Fruit fly (Drosophila melanogaster) whole organism, embryonic: ENCODE measurements around the gene CG13086.

Experiments
- Atf3 ChIP-seq: fragments of 200-800 bp; sonication (Bioruptor generic); optimal IDR thresholded peaks from 3 replicates; lab custom pipeline; 2016; ENCODE audit warnings: missing biosample characterization, missing genetic modification characterization
- Atf6 ChIP-seq: fragments of 200-800 bp; sonication (Bioruptor generic); IDR thresholded peaks from 2 replicates; pipeline ENCODE4 v1.3.6; 2022; ENCODE audit warnings: missing biosample characterization, missing genetic modification characterization
- C15 ChIP-seq: fragments of 200-800 bp; sonication (Bioruptor generic); IDR thresholded peaks from 3 replicates; pipeline ENCODE4 v1.3.6; 2022; ENCODE audit warnings: missing biosample characterization, missing genetic modification characterization
- CG10267 ChIP-seq: fragments of 200-800 bp; sonication (Bioruptor generic); optimal IDR thresholded peaks from 2 replicates; lab custom pipeline; 2018; ENCODE audit warnings: missing biosample characterization, mild to moderate bottlenecking, missing genetic modification characterization, moderate library complexity
- CG10565 ChIP-seq: fragments of 200-800 bp; sonication (Bioruptor generic); optimal IDR thresholded peaks from 3 replicates; lab custom pipeline; 2016; ENCODE audit warnings: missing biosample characterization, mild to moderate bottlenecking, missing genetic modification characterization
- CG11398 ChIP-seq: fragments of 200-800 bp; sonication (Bioruptor generic); optimal IDR thresholded peaks from 2 replicates; lab custom pipeline; 2016; ENCODE audit warnings: missing biosample characterization, missing genetic modification characterization
- CG12071 ChIP-seq: fragments of 200-800 bp; sonication (Bioruptor generic); optimal IDR thresholded peaks from 3 replicates; lab custom pipeline; 2018; ENCODE audit warnings: missing biosample characterization, mild to moderate bottlenecking, missing genetic modification characterization
- CG13624 ChIP-seq: fragments of 200-800 bp; sonication (Bioruptor generic); optimal IDR thresholded peaks from 2 replicates; lab custom pipeline; 2016; ENCODE audit warnings: missing biosample characterization, missing genetic modification characterization
- CG15479 ChIP-seq: fragments of 200-800 bp; sonication (Bioruptor generic); optimal IDR thresholded peaks from 3 replicates; lab custom pipeline; 2019; ENCODE audit warnings: missing biosample characterization, mild to moderate bottlenecking, missing genetic modification characterization, moderate library complexity
- CG15696 ChIP-seq: fragments of 200-800 bp; sonication (Bioruptor generic); optimal IDR thresholded peaks from 2 replicates; lab custom pipeline; 2019; ENCODE audit warnings: missing biosample characterization, mild to moderate bottlenecking, missing genetic modification characterization, moderate library complexity
- CG33213 ChIP-seq: fragments of 200-800 bp; sonication (Bioruptor generic); optimal IDR thresholded peaks from 3 replicates; lab custom pipeline; 2016; ENCODE audit warnings: missing biosample characterization, missing genetic modification characterization
- CG8924 ChIP-seq: fragments of 200-800 bp; optimal IDR thresholded peaks from 3 replicates; lab custom pipeline; 2019; ENCODE audit warnings: missing biosample characterization, mild to moderate bottlenecking, missing genetic modification characterization, moderate library complexity
- Doc2 ChIP-seq: fragments of 200-800 bp; sonication (Bioruptor generic); IDR thresholded peaks from 2 replicates; pipeline ENCODE4 v1.3.6; 2022; ENCODE audit warnings: missing biosample characterization, missing genetic modification characterization
- Dref ChIP-seq: fragments of 200-800 bp; sonication (Bioruptor generic); IDR thresholded peaks from 2 replicates; pipeline ENCODE4 v1.3.6; 2022; ENCODE audit warnings: missing biosample characterization, missing genetic modification characterization
- Drgx ChIP-seq: fragments of 200-800 bp; sonication (Bioruptor generic); IDR thresholded peaks from 2 replicates; pipeline ENCODE4 v1.3.6; 2022; ENCODE audit warnings: missing biosample characterization, missing genetic modification characterization
- H2.0 ChIP-seq: fragments of 200-800 bp; sonication (Bioruptor generic); IDR thresholded peaks from 2 replicates; pipeline ENCODE4 v1.3.6; 2022; ENCODE audit warnings: missing biosample characterization, missing genetic modification characterization
- HLH54F ChIP-seq: fragments of 200-800 bp; sonication (Bioruptor generic); optimal IDR thresholded peaks from 3 replicates; lab custom pipeline; 2016; ENCODE audit warnings: missing biosample characterization, missing genetic modification characterization
- Hmr ChIP-seq: fragments of 200-800 bp; sonication (Bioruptor generic); optimal IDR thresholded peaks from 3 replicates; lab custom pipeline; 2017; ENCODE audit warnings: mild to moderate bottlenecking, missing biosample characterization, missing genetic modification reagents, missing genetic modification characterization
- Hmx ChIP-seq: fragments of 200-800 bp; sonication (Bioruptor generic); optimal IDR thresholded peaks from 2 replicates; lab custom pipeline; 2016; ENCODE audit warnings: missing biosample characterization, missing genetic modification characterization
- Hr78 ChIP-seq, 2 experiments: fragments of 200-800 bp in 1 of 2; fragments of >200 bp in 1 of 2; sonication (Bioruptor generic) in 1 of 2; optimal IDR thresholded peaks; 2 replicates each; lab custom pipeline; 2017 to 2019; ENCODE audit warnings: missing biosample characterization in 2 of 2, missing genetic modification characterization in 2 of 2, mild to moderate bottlenecking in 1 of 2, moderate library complexity in 1 of 2
- MESR4 ChIP-seq: fragments of 200-800 bp; sonication (Bioruptor generic); optimal IDR thresholded peaks from 2 replicates; lab custom pipeline; 2018; ENCODE audit warnings: missing biosample characterization, mild to moderate bottlenecking, missing genetic modification characterization, moderate library complexity
- Med ChIP-seq: fragments of 200-800 bp; sonication (Bioruptor generic); peaks from one replicate; lab custom pipeline; 2016; ENCODE audit warnings: missing biosample characterization, missing genetic modification characterization, mild to moderate bottlenecking, inconsistent platforms, moderate library complexity
- Six4 ChIP-seq: fragments of 200-800 bp; sonication (Bioruptor generic); optimal IDR thresholded peaks from 2 replicates; lab custom pipeline; 2016; ENCODE audit warnings: missing biosample characterization, missing genetic modification characterization
- Spps ChIP-seq: fragments of 200-800 bp; sonication (Bioruptor generic); optimal IDR thresholded peaks from 2 replicates; lab custom pipeline; 2018; ENCODE audit warnings: missing biosample characterization, mild to moderate bottlenecking, missing genetic modification characterization
- Stat92E ChIP-seq, 3 experiments: fragments of >200 bp in 2 of 3; fragments of 200-800 bp in 1 of 3; sonication (Bioruptor generic) in 1 of 3; optimal IDR thresholded peaks; 2 replicates each; lab custom pipeline; 2017 to 2019; ENCODE audit warnings: missing biosample characterization in 3 of 3, missing genetic modification characterization in 3 of 3, mild to moderate bottlenecking in 1 of 3, moderate library complexity in 1 of 3
- al ChIP-seq: fragments of 200-800 bp; sonication (Bioruptor generic); IDR thresholded peaks from 2 replicates; pipeline ENCODE4 v1.3.6; 2022; ENCODE audit warnings: missing biosample characterization, missing genetic modification characterization
- bowl ChIP-seq: fragments of 200-800 bp; sonication (Bioruptor generic); IDR thresholded peaks from 2 replicates; pipeline ENCODE4 v1.3.6; 2022; ENCODE audit warnings: missing biosample characterization, missing genetic modification characterization
- chif ChIP-seq, 2 experiments: fragments of 200-800 bp; sonication (Bioruptor generic); optimal IDR thresholded peaks; 3 replicates each; lab custom pipeline; 2016; ENCODE audit warnings: missing biosample characterization in 2 of 2, missing genetic modification characterization in 2 of 2
- croc ChIP-seq: fragments of 200-800 bp; sonication (Bioruptor generic); conservative IDR thresholded peaks from 3 replicates; pipeline ENCODE4 v1.3.6; 2022; ENCODE audit warnings: missing biosample characterization, missing genetic modification characterization
- dpn ChIP-seq, 2 experiments: fragments of 200-800 bp; sonication (Bioruptor generic); optimal IDR thresholded peaks; 3 replicates each; lab custom pipeline; 2016; ENCODE audit warnings: missing biosample characterization in 2 of 2, missing genetic modification characterization in 2 of 2
- eyg ChIP-seq: fragments of 200-800 bp; sonication (Bioruptor generic); optimal IDR thresholded peaks from 3 replicates; lab custom pipeline; 2016; ENCODE audit warnings: missing biosample characterization, missing genetic modification characterization
- gce ChIP-seq: fragments of 200-800 bp; sonication (Bioruptor generic); IDR thresholded peaks from 3 replicates; pipeline ENCODE4 v1.3.6; 2022; ENCODE audit warnings: missing biosample characterization, missing genetic modification characterization
- gt ChIP-seq: fragments of 200-800 bp; sonication (Bioruptor generic); IDR thresholded peaks from 2 replicates; pipeline ENCODE4 v1.3.6; 2022; ENCODE audit warnings: missing biosample characterization, missing genetic modification characterization
- h ChIP-seq: fragments of >200 bp; optimal IDR thresholded peaks from 2 replicates; lab custom pipeline; 2017
- jumu ChIP-seq: fragments of 200-800 bp; sonication (Bioruptor generic); optimal IDR thresholded peaks from 3 replicates; lab custom pipeline; 2016; ENCODE audit warnings: missing biosample characterization, missing genetic modification characterization
- lola ChIP-seq, 3 experiments: fragments of >200 bp in 2 of 3; fragments of 200-800 bp in 1 of 3; sonication (Bioruptor generic) in 1 of 3; optimal IDR thresholded peaks; 2 replicates each; lab custom pipeline; 2017 to 2019; ENCODE audit warnings: missing biosample characterization in 3 of 3, missing genetic modification characterization in 3 of 3, mild to moderate bottlenecking in 1 of 3, moderate library complexity in 1 of 3
- pan ChIP-seq, 4 experiments: fragments of >200 bp in 3 of 4; fragments of 200-800 bp in 1 of 4; sonication (Bioruptor generic) in 1 of 4; optimal IDR thresholded peaks in 3 of 4; IDR thresholded peaks in 1 of 4; 2 replicates each; pipeline versions ENCODE4 v1.3.6 to Lab custom; 2017 to 2022; ENCODE audit warnings: missing biosample characterization in 2 of 4, missing genetic modification characterization in 2 of 4, mixed read lengths in 1 of 4
- pfk ChIP-seq: fragments of 200-800 bp; sonication (Bioruptor generic); optimal IDR thresholded peaks from 2 replicates; lab custom pipeline; 2018; ENCODE audit warnings: missing biosample characterization, mild to moderate bottlenecking, missing genetic modification characterization, moderate library complexity
- prd ChIP-seq, 3 experiments: fragments of >200 bp in 2 of 3; fragments of 200-800 bp in 1 of 3; sonication (Bioruptor generic) in 1 of 3; optimal IDR thresholded peaks in 2 of 3; IDR thresholded peaks in 1 of 3; 2 replicates in 2 of 3; 3 replicates in 1 of 3; pipeline versions ENCODE4 v1.3.6 to Lab custom; 2017 to 2022; ENCODE audit warnings: missing biosample characterization in 1 of 3, missing genetic modification characterization in 1 of 3
- pum ChIP-seq: fragments of 200-800 bp; sonication (Bioruptor generic); optimal IDR thresholded peaks from 2 replicates; lab custom pipeline; 2016; ENCODE audit warnings: missing biosample characterization, missing genetic modification characterization
- salm ChIP-seq: fragments of 200-800 bp; sonication (Bioruptor generic); optimal IDR thresholded peaks from 2 replicates; lab custom pipeline; 2018; ENCODE audit warnings: missing biosample characterization, mild to moderate bottlenecking, missing genetic modification characterization
- slp2 ChIP-seq: fragments of 200-800 bp; sonication (Bioruptor generic); optimal IDR thresholded peaks from 2 replicates; lab custom pipeline; 2016; ENCODE audit warnings: missing biosample characterization, missing genetic modification characterization
- sna ChIP-seq: fragments of 200-800 bp; sonication (Bioruptor generic); IDR thresholded peaks from 2 replicates; pipeline ENCODE4 v1.3.6; 2022; ENCODE audit warnings: missing biosample characterization, missing genetic modification characterization; ENCODE audit not compliant: partially characterized antibody
- sob ChIP-seq: fragments of 200-800 bp; sonication (Bioruptor generic); IDR thresholded peaks from 2 replicates; pipeline ENCODE4 v1.3.6; 2022; ENCODE audit warnings: missing biosample characterization, missing genetic modification characterization
- tin ChIP-seq: fragments of 200-800 bp; sonication (Bioruptor generic); optimal IDR thresholded peaks from 3 replicates; lab custom pipeline; 2016; ENCODE audit warnings: missing biosample characterization, missing genetic modification characterization
- tio ChIP-seq: fragments of 200-800 bp; sonication (Bioruptor generic); optimal IDR thresholded peaks from 2 replicates; lab custom pipeline; 2017; ENCODE audit warnings: missing biosample characterization, missing genetic modification characterization, inconsistent platforms
- toy ChIP-seq: fragments of 200-800 bp; sonication (Bioruptor generic); IDR thresholded peaks from 2 replicates; pipeline ENCODE4 v1.3.6; 2022; ENCODE audit warnings: missing biosample characterization, missing genetic modification characterization
- tup ChIP-seq: fragments of 200-800 bp; sonication (Bioruptor generic); optimal IDR thresholded peaks from 2 replicates; lab custom pipeline; 2016; ENCODE audit warnings: missing biosample characterization, mild to moderate bottlenecking, missing genetic modification characterization, moderate library complexity
- zfh2 ChIP-seq: fragments of 200-800 bp; sonication (Bioruptor generic); optimal IDR thresholded peaks from 2 replicates; lab custom pipeline; 2016; ENCODE audit warnings: missing biosample characterization, missing genetic modification characterization

The CG13086 gene

DNA sequence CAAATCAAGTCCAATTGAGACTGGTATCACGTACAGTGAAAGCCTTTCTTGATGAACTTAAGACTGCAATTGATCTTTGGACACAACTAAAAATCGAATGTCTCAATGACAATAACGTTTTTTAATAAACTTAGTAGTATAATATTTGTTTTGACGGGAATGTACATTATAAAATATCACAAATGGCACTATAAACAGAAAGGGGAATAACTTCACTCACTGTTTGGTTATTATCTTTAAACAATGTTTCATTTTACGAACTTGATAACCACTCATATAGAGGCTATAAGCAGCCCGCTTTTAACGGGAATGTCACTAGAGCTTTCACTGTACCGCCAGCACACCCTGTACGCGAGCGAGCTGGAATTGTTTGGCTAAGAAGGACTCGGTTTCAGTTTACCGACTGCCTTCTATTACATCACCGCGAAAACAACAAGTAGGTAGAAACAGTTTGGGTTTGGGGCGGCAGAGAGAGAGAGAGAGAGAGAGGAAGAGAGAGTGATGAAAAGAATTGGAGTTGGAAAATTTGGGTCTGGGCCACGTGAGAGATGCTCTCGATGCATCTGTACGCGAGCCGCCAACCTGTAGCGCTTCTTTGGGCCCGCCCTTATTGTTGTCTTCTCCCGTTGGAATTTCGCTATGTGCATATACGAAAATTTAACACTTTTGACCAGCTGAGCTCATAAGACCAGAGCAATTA, 33.6 kb downstream of the CG13086 start (continued):
- TF ChIP-seq Doc2 (GFP tag; lab: Robert Waterston, UW) (no peak), chif (GFP tag; optimal IDR thresholded peaks at IDR 0.05; lab: Kevin White, UChicago) (no peak), al (GFP tag; lab: Robert Waterston, UW) (no peak), CG8924 (peak; percentile 6), tup (GFP tag; lab: Kevin White, UChicago) (no peak), eyg (no peak), zfh2 (peak; percentile 43), CG15479 (GFP tag; lab: Kevin White, UChicago) (no peak), gce (GFP tag; lab: Robert Waterston, UW) (no peak), sob (GFP tag; lab: Robert Waterston, UW) (no peak), Drgx (GFP tag; lab: Robert Waterston, UW) (0 out of 2 replicates have a peak, but pooled peaks have one; percentile 13), CG10565 (GFP tag; lab: Kevin White, UChicago) (no peak), CG33213 (no peak), dpn (GFP tag; optimal IDR thresholded peaks at IDR 0.05; lab: Kevin White, UChicago) (peak; percentile 5 to 33), tio (peak; percentile 49), gt (GFP tag; lab: Robert Waterston, UW) (no peak), tin (GFP tag; lab: Kevin White, UChicago) (no peak), CG15696 (tag; lab: Kevin White, UChicago) (no peak), pfk (GFP tag; lab: Kevin White, UChicago) (no peak), Stat92E (GFP tag; optimal IDR thresholded peaks at IDR 0.05; lab: Kevin White, UChicago) (no peak), Six4 (GFP tag; lab: Kevin White, UChicago) (no peak), CG13624 (no peak), CG11398 (GFP tag; lab: Kevin White, UChicago) (no peak), H2.0 (no peak), CG10267 (tag; lab: Kevin White, UChicago) (no peak), croc (GFP tag; lab: Robert Waterston, UW) (no peak), prd (optimal IDR thresholded peaks at IDR 0.05; lab: Kevin White, UChicago) (no peak), prd (GFP tag; IDR thresholded peaks at IDR 0.05; lab: Robert Waterston, UW) (no peak), bowl (GFP tag; lab: Robert Waterston, UW) (no peak), pan (optimal IDR thresholded peaks at IDR 0.05; lab: Kevin White, UChicago) (no peak), pan (GFP tag; optimal IDR thresholded peaks at IDR 0.05 in 1 of 2, IDR thresholded peaks at IDR 0.05 in 1 of 2) (peak in 1 of 2 experiments; percentile 30), CG12071 (no peak), toy (no peak), Atf6 (GFP tag; lab: Robert Waterston, UW) (no peak), sna (no peak), HLH54F (GFP tag; lab: Kevin White, UChicago) (no peak), MESR4 (no peak), jumu (GFP tag; lab: Kevin White, UChicago) (no peak), C15 (no peak), Med (GFP tag; lab: Kevin White, UChicago) (peak; percentile 72), Hmx (GFP tag; lab: Kevin White, UChicago) (peak; percentile 26), slp2 (no peak), pum (GFP tag; lab: Kevin White, UChicago) (no peak), Atf3 (GFP tag; lab: Kevin White, UChicago) (no peak), lola (GFP tag; optimal IDR thresholded peaks at IDR 0.05; lab: Kevin White, UChicago) (no peak), Spps (tag; lab: Kevin White, UChicago) (no peak), Hmr (GFP tag; lab: Kevin White, UChicago) (peak; percentile 49), salm (tag; lab: Kevin White, UChicago) (no peak), Dref (GFP tag; lab: Robert Waterston, UW) (no peak), Hr78 (GFP tag; optimal IDR thresholded peaks at IDR 0.05; lab: Kevin White, UChicago) (no peak), h (no peak)
